Worm (Caenorhabditis elegans) whole organism, early embryonic: ENCODE measurements around the gene cec-3.

ENCODE experiments used
- B0310.2 ChIP-seq: sonication (generic microtip); optimal IDR thresholded peaks from 2 replicates; lab custom pipeline; 2016; ENCODE audit warnings: mild to moderate bottlenecking, missing genetic modification characterization, missing compliant biosample characterization
- F13C5.2 ChIP-seq: sonication (generic microtip); optimal IDR thresholded peaks from 2 replicates; lab custom pipeline; 2017; ENCODE audit warnings: mild to moderate bottlenecking, missing genetic modification characterization, inconsistent platforms, missing compliant biosample characterization
- aly-1 ChIP-seq: sonication (generic microtip); optimal IDR thresholded peaks from 2 replicates; lab custom pipeline; 2016; ENCODE audit warnings: missing genetic modification characterization, missing compliant biosample characterization
- ama-1 ChIP-seq: fragments of 150-350 bp; optimal IDR thresholded peaks from 2 replicates; lab custom pipeline; 2014
- ceh-13 ChIP-seq: fragments of 200-800 bp; sonication (Bioruptor generic); optimal IDR thresholded peaks from 2 replicates; lab custom pipeline; 2018; ENCODE audit warnings: mild to moderate bottlenecking, missing genetic modification characterization, missing compliant biosample characterization
- ceh-36 ChIP-seq: sonication (generic microtip); optimal IDR thresholded peaks from 2 replicates; lab custom pipeline; 2016; ENCODE audit warnings: missing genetic modification characterization, inconsistent platforms, missing compliant biosample characterization
- ets-7 ChIP-seq: sonication (generic microtip); optimal IDR thresholded peaks from 2 replicates; lab custom pipeline; 2016; ENCODE audit warnings: missing genotype, missing genetic modification characterization, missing compliant biosample characterization
- flt-1 ChIP-seq: fragments of 200-800 bp; sonication (Bioruptor generic); IDR thresholded peaks from 2 replicates; pipeline ENCODE4 v1.3.6; 2022; ENCODE audit warnings: missing genetic modification characterization, missing compliant biosample characterization
- hmbx-1 ChIP-seq: sonication (generic microtip); optimal IDR thresholded peaks from 2 replicates; lab custom pipeline; 2016; ENCODE audit warnings: mild to moderate bottlenecking, missing genetic modification characterization, missing compliant biosample characterization
- hmg-4 ChIP-seq: fragments of 200-800 bp; sonication (Bioruptor generic); optimal IDR thresholded peaks from 2 replicates; lab custom pipeline; 2018; ENCODE audit warnings: mild to moderate bottlenecking, missing genetic modification characterization, missing compliant biosample characterization
- hnd-1 ChIP-seq: sonication (generic microtip); optimal IDR thresholded peaks from 2 replicates; lab custom pipeline; 2016; ENCODE audit warnings: missing genetic modification characterization, missing compliant biosample characterization
- pes-1 ChIP-seq: fragments of 200-800 bp; sonication (Bioruptor generic); IDR thresholded peaks from 2 replicates; pipeline ENCODE4 v1.3.6; 2022; ENCODE audit warnings: missing genetic modification reagents, missing genetic modification characterization, missing compliant biosample characterization
- scrt-1 ChIP-seq: fragments of 200-800 bp; sonication (Bioruptor generic); IDR thresholded peaks from 2 replicates; pipeline ENCODE4 v1.3.6; 2022; ENCODE audit warnings: missing genetic modification characterization, missing compliant biosample characterization
- sea-1 ChIP-seq: fragments of 200-800 bp; sonication (Bioruptor generic); conservative IDR thresholded peaks from 2 replicates; pipeline ENCODE4 v1.3.6; 2022; ENCODE audit warnings: missing genetic modification characterization, missing compliant biosample characterization
- tbx-11 ChIP-seq: fragments of 200-800 bp; sonication (Bioruptor generic); IDR thresholded peaks from 2 replicates; pipeline ENCODE4 v1.3.6; 2022; ENCODE audit warnings: missing genetic modification characterization, missing compliant biosample characterization
- tbx-37 ChIP-seq: fragments of 200-800 bp; sonication (Bioruptor generic); conservative IDR thresholded peaks from 2 replicates; pipeline ENCODE4 v1.3.6; 2022; ENCODE audit warnings: missing genetic modification reagents, missing genetic modification characterization, missing compliant biosample characterization
- tra-4 ChIP-seq: sonication (generic microtip); optimal IDR thresholded peaks from 2 replicates; lab custom pipeline; 2017; ENCODE audit warnings: missing genetic modification characterization, missing compliant biosample characterization

Gene cec-3

ce11 chrII:7877744-7878468 lies 20.5 kb upstream of the cec-3 start, which contains the start of gene T01H3.2:
Gene T01H3.2, minus strand, starts transcription at chrII:7877994.
- TF ChIP-seq B0310.2 (tag; lab: Kevin White, UChicago), result no peak
- no peak for TF ChIP-seq pes-1 (GFP tag; lab: Robert Waterston, UW)
- TF ChIP-seq flt-1 (GFP tag; lab: Robert Waterston, UW), result no peak
- TF ChIP-seq scrt-1, result no peak
- no peak for TF ChIP-seq hnd-1 (tag; lab: Kevin White, UChicago)
- TF ChIP-seq tbx-37 (GFP tag; lab: Robert Waterston, UW), result no peak
- no peak for TF ChIP-seq tbx-11
- no peak for TF ChIP-seq sea-1 (GFP tag; lab: Robert Waterston, UW)
- TF ChIP-seq aly-1 (tag; lab: Kevin White, UChicago), result no peak
- TF ChIP-seq ceh-13 (GFP tag; lab: Kevin White, UChicago), result no peak
- no peak for TF ChIP-seq hmbx-1 (tag; lab: Kevin White, UChicago)
- TF ChIP-seq tra-4 (tag; lab: Kevin White, UChicago), result no peak
- no peak for TF ChIP-seq ceh-36 (tag; lab: Kevin White, UChicago)
- no peak for TF ChIP-seq hmg-4 (GFP tag; lab: Kevin White, UChicago)

ce11 chrII:7873843-7874372 lies 16.5 kb upstream of the cec-3 start, which contains the start of gene T01H3.3:
Gene T01H3.3, minus strand, starts transcription at chrII:7873893.
- TF ChIP-seq pes-1 (GFP tag; lab: Robert Waterston, UW), result no peak
- TF ChIP-seq B0310.2 (tag; lab: Kevin White, UChicago), result no peak
- no peak for TF ChIP-seq tra-4 (tag; lab: Kevin White, UChicago)
- no peak for TF ChIP-seq F13C5.2 (tag; lab: Kevin White, UChicago)
- TF ChIP-seq tbx-37 (GFP tag; lab: Robert Waterston, UW), result no peak
- no peak for TF ChIP-seq ets-7 (tag; lab: Kevin White, UChicago)
- no peak for TF ChIP-seq sea-1 (GFP tag; lab: Robert Waterston, UW)
- TF ChIP-seq hmg-4 (GFP tag; lab: Kevin White, UChicago), result no peak
- no peak for TF ChIP-seq ceh-36 (tag; lab: Kevin White, UChicago)
- no peak for TF ChIP-seq flt-1 (GFP tag; lab: Robert Waterston, UW)
- TF ChIP-seq tbx-11, result no peak
- no peak for TF ChIP-seq scrt-1
- no peak for TF ChIP-seq ceh-13 (GFP tag; lab: Kevin White, UChicago)
- no peak for TF ChIP-seq aly-1 (tag; lab: Kevin White, UChicago)
- no peak for TF ChIP-seq hmbx-1 (tag; lab: Kevin White, UChicago)
- no peak for TF ChIP-seq ama-1

- TF ChIP-seq ets-7 (tag; lab: Kevin White, UChicago), result no peak
Observed at ce11 chrII:7870632-7871031, 13.2 kb upstream of the cec-3 start.

ce11 chrII:7870062-7870461 lies 12.7 kb upstream of the cec-3 start, which contains the start of gene ztf-17:
Gene ztf-17, minus strand, starts transcription at chrII:7870162.
- TF ChIP-seq hmg-4 (GFP tag; lab: Kevin White, UChicago) (no peak), sea-1 (GFP tag; lab: Robert Waterston, UW) (no peak), pes-1 (GFP tag; lab: Robert Waterston, UW) (no peak), flt-1 (GFP tag; lab: Robert Waterston, UW) (no peak), hnd-1 (tag; lab: Kevin White, UChicago) (no peak), B0310.2 (tag; lab: Kevin White, UChicago) (no peak), tra-4 (tag; lab: Kevin White, UChicago) (no peak), tbx-11 (no peak), aly-1 (tag; lab: Kevin White, UChicago) (no peak)

ce11 chrII:7866081-7866480 lies 8.7 kb upstream of the cec-3 start:
- TF ChIP-seq tbx-11 (no peak), ets-7 (tag; lab: Kevin White, UChicago) (no peak), pes-1 (GFP tag; lab: Robert Waterston, UW) (no peak), hmg-4 (GFP tag; lab: Kevin White, UChicago) (no peak), flt-1 (GFP tag; lab: Robert Waterston, UW) (no peak), hnd-1 (tag; lab: Kevin White, UChicago) (no peak), aly-1 (tag; lab: Kevin White, UChicago) (no peak), hmbx-1 (tag; lab: Kevin White, UChicago) (no peak), ceh-13 (GFP tag; lab: Kevin White, UChicago) (no peak), sea-1 (GFP tag; lab: Robert Waterston, UW) (no peak), tra-4 (tag; lab: Kevin White, UChicago) (no peak), B0310.2 (tag; lab: Kevin White, UChicago) (no peak)

- TF ChIP-seq F13C5.2 (tag; lab: Kevin White, UChicago) (no peak), ama-1 (no peak), aly-1 (tag; lab: Kevin White, UChicago) (no peak), ceh-13 (GFP tag; lab: Kevin White, UChicago) (no peak), ets-7 (tag; lab: Kevin White, UChicago) (no peak), scrt-1 (no peak), tbx-11 (no peak), hnd-1 (tag; lab: Kevin White, UChicago) (no peak), pes-1 (GFP tag; lab: Robert Waterston, UW) (no peak), sea-1 (GFP tag; lab: Robert Waterston, UW) (no peak), hmg-4 (GFP tag; lab: Kevin White, UChicago) (no peak), tra-4 (tag; lab: Kevin White, UChicago) (no peak), flt-1 (GFP tag; lab: Robert Waterston, UW) (no peak), B0310.2 (tag; lab: Kevin White, UChicago) (no peak), hmbx-1 (tag; lab: Kevin White, UChicago) (no peak)
Observed at ce11 chrII:7864892-7865291, 7.5 kb upstream of the cec-3 start.
